Worm (Caenorhabditis elegans) whole organism, L3 larva: ENCODE results near the gene C13B4.1.

ENCODE experiments used
- aly-2 ChIP-seq: fragments of 150-350 bp; optimal IDR thresholded peaks from 2 replicates; lab custom pipeline; 2014; ENCODE audit warnings: missing biosample characterization, missing genetic modification characterization
- ama-1 ChIP-seq: fragments of 150-350 bp; optimal IDR thresholded peaks from 2 replicates; lab custom pipeline; 2018
- ceh-16 ChIP-seq: sonication (generic microtip); optimal IDR thresholded peaks from 2 replicates; lab custom pipeline; 2017; ENCODE audit warnings: missing biosample characterization, missing genetic modification characterization
- ceh-28 ChIP-seq: fragments of 150-350 bp; optimal IDR thresholded peaks from 2 replicates; lab custom pipeline; 2014; ENCODE audit warnings: missing biosample characterization, missing genetic modification reagents, missing genetic modification characterization
- ceh-82 ChIP-seq: fragments of 150-350 bp; optimal IDR thresholded peaks from 2 replicates; lab custom pipeline; 2014; ENCODE audit warnings: missing biosample characterization, missing genetic modification characterization
- ceh-9 ChIP-seq: sonication (generic microtip); optimal IDR thresholded peaks from 2 replicates; lab custom pipeline; 2018; ENCODE audit warnings: missing biosample characterization, missing genetic modification characterization
- elt-3 ChIP-seq, 3 experiments: fragments of 150-350 bp in 1 of 3; sonication (generic microtip) in 2 of 3; optimal IDR thresholded peaks; 2 replicates in 2 of 3; 4 replicates in 1 of 3; lab custom pipeline; 2014 to 2017; ENCODE audit warnings: missing biosample characterization in 3 of 3, missing genetic modification characterization in 3 of 3
- fkh-2 ChIP-seq: fragments of 150-350 bp; optimal IDR thresholded peaks from 2 replicates; lab custom pipeline; 2014; ENCODE audit warnings: missing biosample characterization, missing genetic modification reagents, missing genetic modification characterization
- fos-1 ChIP-seq: fragments of 150-350 bp; optimal IDR thresholded peaks from 2 replicates; lab custom pipeline; 2014; ENCODE audit warnings: missing biosample characterization, missing genetic modification characterization
- lsy-12 ChIP-seq: sonication (generic microtip); optimal IDR thresholded peaks from 2 replicates; lab custom pipeline; 2016; ENCODE audit warnings: mild to moderate bottlenecking, missing genetic modification characterization, missing compliant biosample characterization
- nfya-1 ChIP-seq: sonication (generic microtip); optimal IDR thresholded peaks from 2 replicates; lab custom pipeline; 2017; ENCODE audit warnings: missing genetic modification characterization, mild to moderate bottlenecking, missing compliant biosample characterization, antibody characterized with exemption, moderate library complexity; ENCODE audit not compliant: insufficient read depth
- nhr-25 ChIP-seq: sonication (generic microtip); optimal IDR thresholded peaks from 2 replicates; lab custom pipeline; 2017; ENCODE audit warnings: missing biosample characterization, missing genetic modification characterization
- nhr-67 ChIP-seq: fragments of 150-350 bp; optimal IDR thresholded peaks from 2 replicates; lab custom pipeline; 2014; ENCODE audit warnings: missing biosample characterization, missing genetic modification characterization
- nhr-76 ChIP-seq: fragments of 150-350 bp; sonication (generic microtip); optimal IDR thresholded peaks from 5 replicates; lab custom pipeline; 2014; ENCODE audit warnings: missing biosample characterization, missing genetic modification characterization
- nhr-77 ChIP-seq: fragments of 150-350 bp; optimal IDR thresholded peaks from 2 replicates; lab custom pipeline; 2014; ENCODE audit warnings: missing biosample characterization, missing genetic modification characterization
- pqm-1 ChIP-seq: fragments of 150-350 bp; optimal IDR thresholded peaks from 2 replicates; lab custom pipeline; 2017; ENCODE audit warnings: missing biosample characterization, missing genetic modification characterization, inconsistent platforms
- skn-1 ChIP-seq: fragments of 150-350 bp; optimal IDR thresholded peaks from 2 replicates; lab custom pipeline; 2014; ENCODE audit warnings: missing biosample characterization, missing genetic modification characterization
- snpc-4 ChIP-seq: fragments of 150-350 bp; optimal IDR thresholded peaks from 2 replicates; lab custom pipeline; 2014; ENCODE audit warnings: missing biosample characterization, missing genetic modification characterization
- tbx-2 ChIP-seq: sonication (generic microtip); optimal IDR thresholded peaks from 2 replicates; lab custom pipeline; 2016; ENCODE audit warnings: mild to moderate bottlenecking, missing genetic modification characterization, missing compliant biosample characterization
- unc-39 ChIP-seq: sonication (generic microtip); optimal IDR thresholded peaks from 4 replicates; lab custom pipeline; 2017; ENCODE audit warnings: missing biosample characterization, missing genetic modification characterization
- unc-62 ChIP-seq: fragments of 150-350 bp; sonication (generic microtip); optimal IDR thresholded peaks from 4 replicates; lab custom pipeline; 2014; ENCODE audit warnings: missing biosample characterization, missing genetic modification reagents, missing genetic modification characterization

C13B4.1 gene

DNA sequence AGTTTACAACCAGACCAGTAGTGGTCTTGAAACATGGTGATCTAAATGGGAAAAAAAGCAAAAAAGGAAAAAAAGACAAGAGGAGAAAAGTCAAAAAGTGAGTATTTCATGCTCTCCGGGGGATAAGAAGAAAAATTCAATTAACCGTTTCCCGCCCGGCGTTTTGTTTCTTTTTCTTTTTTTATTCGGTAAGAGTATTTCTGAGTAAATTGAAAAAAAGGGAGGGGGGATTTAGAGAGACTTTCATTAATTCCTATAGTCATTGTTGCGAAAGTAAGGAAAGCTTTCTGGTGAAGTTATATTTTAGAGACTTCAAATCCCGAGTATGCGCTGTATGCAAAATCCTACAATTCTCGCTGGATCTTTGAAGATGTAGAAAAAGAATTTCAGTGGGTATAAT lies 51.7 kb downstream of the C13B4.1 start:
- TF ChIP-seq ama-1 (lab: Kevin White, UChicago) (no peak), nhr-25 (tag; lab: Kevin White, UChicago) (no peak), nhr-76 (tag; lab: Kevin White, UChicago) (no peak), lsy-12 (no peak), snpc-4 (no peak), nfya-1 (tag; lab: Kevin White, UChicago) (no peak), ceh-82 (tag; lab: Kevin White, UChicago) (no peak), tbx-2 (tag; lab: Kevin White, UChicago) (no peak), skn-1 (tag; lab: Kevin White, UChicago) (no peak), unc-39 (tag; lab: Kevin White, UChicago) (no peak), nhr-77 (no peak), ceh-9 (tag; lab: Kevin White, UChicago) (no peak), aly-2 (no peak)

DNA sequence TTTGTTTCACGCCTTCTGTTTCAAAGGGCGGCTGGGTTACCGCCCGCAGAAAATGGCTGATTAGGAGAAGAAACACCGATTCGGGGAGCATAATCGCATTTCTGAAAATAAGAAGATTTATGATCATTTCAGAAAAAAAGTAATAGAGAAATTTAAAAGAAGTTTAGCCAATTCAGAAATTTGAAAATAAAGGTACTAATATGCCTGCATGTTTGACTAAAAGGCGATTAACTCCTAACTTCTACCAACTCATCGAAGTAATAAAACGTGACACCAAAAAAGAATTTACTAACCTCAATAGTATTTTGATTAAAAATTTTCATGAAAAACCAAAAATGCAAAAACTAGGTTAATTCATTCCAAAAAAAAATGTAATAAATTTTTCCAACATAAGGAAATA lies 54.6 kb downstream of the C13B4.1 start, which contains the start of gene plx-2:
TSS of gene plx-2 (minus strand) at position 101 of the 400 bp plus-strand sequence.
- TF ChIP-seq unc-62 (GFP tag; lab: Kevin White, UChicago) (no peak), ceh-28 (tag; lab: Kevin White, UChicago) (no peak), pqm-1 (tag; lab: Kevin White, UChicago) (no peak), nhr-67 (no peak), elt-3 (tag; optimal IDR thresholded peaks at IDR 0.05; lab: Kevin White, UChicago) (no peak), tbx-2 (tag; lab: Kevin White, UChicago) (no peak), ama-1 (lab: Kevin White, UChicago) (no peak), ceh-16 (tag; lab: Kevin White, UChicago) (no peak), fkh-2 (no peak), fos-1 (tag; lab: Kevin White, UChicago) (no peak)
